Fruit fly (Drosophila melanogaster) whole organism, prepupa: Measurements from ENCODE around the gene Clc.
A peak's percentile ranks its signal among the peaks of the same experiment; 100 is the strongest.

ENCODE experiments used
- CG10631 ChIP-seq: fragments of 200-800 bp; sonication (Bioruptor generic); optimal IDR thresholded peaks from 2 replicates; lab custom pipeline; 2016; ENCODE audit warnings: missing biosample characterization, missing genetic modification characterization
- CG1621 ChIP-seq: fragments of 200-800 bp; sonication (Bioruptor generic); optimal IDR thresholded peaks from 3 replicates; lab custom pipeline; 2018; ENCODE audit warnings: missing biosample characterization, mild to moderate bottlenecking, missing genetic modification characterization
- CG8632 ChIP-seq: fragments of 200-800 bp; sonication (Bioruptor generic); optimal IDR thresholded peaks from 3 replicates; lab custom pipeline; 2016; ENCODE audit warnings: missing biosample characterization, missing genetic modification characterization

- TF ChIP-seq CG1621 (tag; lab: Kevin White, UChicago) (peak; percentile 55), CG8632 (GFP tag; lab: Kevin White, UChicago) (peak; percentile 29), CG10631 (peak; percentile 59)
Measured at dm6 chr3L:20194731-20195130, 46.1 kb upstream of the Clc start.
